Fruit fly (Drosophila melanogaster) Kc167 (cell line): ENCODE measurements around the gene TotC.

Source experiments
- h ChIP-seq: fragments of >200 bp; optimal IDR thresholded peaks from 3 replicates; lab custom pipeline; 2018; ENCODE audit warnings: missing external identifiers
- insv ChIP-seq: fragments of >200 bp; optimal IDR thresholded peaks from 3 replicates; lab custom pipeline; 2018; ENCODE audit warnings: missing external identifiers
- psq ChIP-seq: fragments of >200 bp; optimal IDR thresholded peaks from 2 replicates; lab custom pipeline; 2017; ENCODE audit warnings: missing external identifiers
- ttk ChIP-seq: sonication (Bioruptor generic); optimal IDR thresholded peaks from 2 replicates; lab custom pipeline; 2017; ENCODE audit warnings: missing external identifiers

- TF ChIP-seq psq (no peak), h (lab: Kevin White, UChicago) (no peak), insv (lab: Kevin White, UChicago) (no peak), ttk (lab: Kevin White, UChicago) (no peak)
These were observed 42.6 kb upstream of the TotC start, which contains the start of gene Adss for dm6 chr3R:20830153-20830695.
